Worm (Caenorhabditis elegans): Measurements from ENCODE around the gene srw-8.

DNA sequence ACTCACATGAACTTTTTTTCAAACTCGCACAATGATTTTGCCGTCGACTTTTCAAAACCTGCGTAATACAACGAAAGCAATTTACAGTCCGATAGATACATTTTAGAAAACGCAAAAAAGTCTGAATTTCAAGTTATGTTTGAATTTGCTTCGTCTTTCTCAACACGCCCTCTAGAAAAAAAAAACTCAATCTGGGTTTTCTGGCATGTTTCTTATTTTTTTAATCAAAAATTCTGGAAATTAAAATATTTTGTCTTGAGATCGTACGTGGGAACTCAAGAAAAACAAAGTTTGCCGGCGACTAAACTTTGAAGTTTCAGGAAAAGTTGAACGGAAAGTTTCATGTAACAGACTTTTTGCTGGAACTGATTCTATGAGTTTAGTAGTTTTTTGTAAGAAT is 40.3 kb downstream of the srw-8 start, which contains the start of gene srw-115:
- no peak for TF ChIP-seq B0310.2 (tag; optimal IDR thresholded peaks at IDR 0.05)
- no peak for TF ChIP-seq F13C5.2 (tag; optimal IDR thresholded peaks at IDR 0.05)
- no peak for TF ChIP-seq ama-1 (optimal IDR thresholded peaks at IDR 0.05)
- TF ChIP-seq tbx-11 (GFP tag; IDR thresholded peaks at IDR 0.05) = no peak
- TF ChIP-seq scrt-1 (GFP tag; IDR thresholded peaks at IDR 0.05) = no peak
- TF ChIP-seq flt-1 (GFP tag; IDR thresholded peaks at IDR 0.05) = no peak
- TF ChIP-seq tbx-37 (GFP tag; conservative IDR thresholded peaks at IDR 0.05) = no peak
- TF ChIP-seq ceh-36 (tag; optimal IDR thresholded peaks at IDR 0.05) = no peak
- TF ChIP-seq tra-4 (tag; optimal IDR thresholded peaks at IDR 0.05) = no peak
- no peak for TF ChIP-seq ets-7 (tag; optimal IDR thresholded peaks at IDR 0.05)
- no peak for TF ChIP-seq pes-1 (GFP tag; IDR thresholded peaks at IDR 0.05)
- no peak for TF ChIP-seq hmbx-1 (tag; optimal IDR thresholded peaks at IDR 0.05)
- no peak for TF ChIP-seq sea-1 (GFP tag; conservative IDR thresholded peaks at IDR 0.05)
